Worm (Caenorhabditis elegans): ENCODE results near the gene Y110A2AL.6.

Gene Y110A2AL.6

DNA sequence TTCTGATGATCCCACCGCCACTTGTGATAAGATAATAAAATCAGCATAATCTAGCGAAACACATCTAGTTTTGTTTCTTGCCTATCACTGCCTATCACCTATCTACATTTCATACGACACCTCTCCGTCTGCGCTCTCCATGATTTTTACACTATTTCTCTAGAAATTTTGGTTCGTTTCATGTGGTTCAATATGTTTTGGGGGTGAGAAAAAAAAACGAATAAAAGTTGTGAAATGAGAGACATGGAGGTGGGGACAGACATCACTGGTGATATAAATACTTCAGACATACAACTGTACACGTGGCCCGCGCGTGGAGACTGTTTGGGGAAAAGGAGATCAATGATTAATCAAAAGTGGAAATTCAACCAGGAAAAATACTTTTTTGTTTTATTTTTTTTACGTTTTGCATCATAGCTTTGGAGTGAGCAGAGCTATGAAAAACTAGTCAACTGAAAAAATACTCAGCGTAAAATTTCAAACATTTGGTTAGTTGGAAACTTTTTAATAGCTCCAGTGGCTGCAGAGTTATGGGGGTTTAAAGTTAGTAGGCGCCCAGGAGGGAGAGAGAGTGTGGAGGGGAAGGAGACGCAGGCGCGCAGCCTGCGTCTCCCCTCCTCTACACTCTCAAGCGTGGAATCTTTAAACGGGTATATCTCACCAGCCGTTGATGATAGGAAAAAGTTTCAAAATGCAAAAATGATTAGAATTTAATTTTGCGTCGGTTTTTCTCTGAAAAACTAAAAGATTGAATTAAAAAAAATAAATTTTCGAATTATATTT is 38.4 kb downstream of the Y110A2AL.6 start:
- TF ChIP-seq ama-1 (optimal IDR thresholded peaks at IDR 0.05) (no peak), lin-13 (GFP tag; optimal IDR thresholded peaks at IDR 0.05) (no peak), blmp-1 (tag; optimal IDR thresholded peaks at IDR 0.05) (peak; percentile 50), dsc-1 (tag; optimal IDR thresholded peaks at IDR 0.05) (no peak), egl-13 (tag; optimal IDR thresholded peaks at IDR 0.05) (no peak), nhr-47 (tag; optimal IDR thresholded peaks at IDR 0.05) (no peak), unc-98 (GFP tag; IDR thresholded peaks at IDR 0.05) (no peak), elt-3 (tag; optimal IDR thresholded peaks at IDR 0.05) (peak in 4 of 6 experiments; percentile 11 to 87 (median 68)), ceh-82 (tag; optimal IDR thresholded peaks at IDR 0.05) (no peak), pag-3 (tag; optimal IDR thresholded peaks at IDR 0.05; ENCODE audit: borderline replicate concordance, insufficient read depth) (no peak), mef-2 (tag; optimal IDR thresholded peaks at IDR 0.05) (no peak), lsy-2 (tag; optimal IDR thresholded peaks at IDR 0.05) (no peak), nhr-237 (tag; optimal IDR thresholded peaks at IDR 0.05) (no peak), irx-1 (tag; optimal IDR thresholded peaks at IDR 0.05) (no peak), nhr-19 (GFP tag; conservative IDR thresholded peaks at IDR 0.05) (0 out of 2 replicates have a peak, but pooled peaks have one; percentile 5), hlh-17 (GFP tag; optimal IDR thresholded peaks at IDR 0.05; ENCODE audit: borderline replicate concordance) (no peak), ceh-90 (tag; optimal IDR thresholded peaks at IDR 0.05) (no peak), sox-4 (tag; optimal IDR thresholded peaks at IDR 0.05) (no peak), aly-2 (tag; optimal IDR thresholded peaks at IDR 0.05) (no peak), nhr-90 (tag; optimal IDR thresholded peaks at IDR 0.05; ENCODE audit: poor library complexity) (peak; percentile 31), fkh-8 (tag; optimal IDR thresholded peaks at IDR 0.05) (no peak), unc-130 (tag; optimal IDR thresholded peaks at IDR 0.05) (no peak), C34B4.2 (tag; optimal IDR thresholded peaks at IDR 0.05) (no peak), C16A3.4 (tag; optimal IDR thresholded peaks at IDR 0.05) (no peak), nhr-84 (tag; optimal IDR thresholded peaks at IDR 0.05) (no peak), unc-86 (tag; optimal IDR thresholded peaks at IDR 0.05) (no peak), mdl-1 (tag; optimal IDR thresholded peaks at IDR 0.05) (peak in 1 of 2 experiments; percentile 49), nhr-20 (tag; optimal IDR thresholded peaks at IDR 0.05) (peak; percentile 40), snu-23 (GFP tag; optimal IDR thresholded peaks at IDR 0.05) (peak; percentile 24), Y116A8C.19 (tag; optimal IDR thresholded peaks at IDR 0.05; ENCODE audit: borderline replicate concordance) (no peak), hpl-2 (GFP tag; optimal IDR thresholded peaks at IDR 0.05) (no peak), lin-35 (GFP tag; optimal IDR thresholded peaks at IDR 0.05) (peak in 1 of 2 experiments; percentile 46), nhr-85 (tag) (peak; percentile 66), ztf-4 (tag; optimal IDR thresholded peaks at IDR 0.05) (no peak), ztf-11 (tag; optimal IDR thresholded peaks at IDR 0.05) (no peak), tbx-2 (tag; optimal IDR thresholded peaks at IDR 0.05) (no peak), lin-14 (GFP tag; optimal IDR thresholded peaks at IDR 0.05) (peak; percentile 48), lin-15B (tag; optimal IDR thresholded peaks at IDR 0.05) (no peak), mep-1 (tag; optimal IDR thresholded peaks at IDR 0.05) (no peak), ceh-63 (GFP tag; optimal IDR thresholded peaks at IDR 0.05) (no peak), elt-2 (tag; optimal IDR thresholded peaks at IDR 0.05) (peak; percentile 90), nhr-71 (tag; optimal IDR thresholded peaks at IDR 0.05) (peak; percentile 38), jun-1 (tag; optimal IDR thresholded peaks at IDR 0.05) (no peak), nhr-11 (tag; optimal IDR thresholded peaks at IDR 0.05) (no peak), lir-3 (tag; optimal IDR thresholded peaks at IDR 0.05; ENCODE audit: poor library complexity) (no peak), unc-62 (GFP tag; optimal IDR thresholded peaks at IDR 0.05) (no peak)
